Worm (Caenorhabditis elegans) whole organism, late embryonic: ENCODE measurements around the gene let-70.

Source experiments
- ceh-24 ChIP-seq: sonication (generic microtip); optimal IDR thresholded peaks from 2 replicates; lab custom pipeline; 2016; ENCODE audit warnings: mild to moderate bottlenecking, missing genetic modification characterization, missing compliant biosample characterization
- ceh-45 ChIP-seq: fragments of 200-800 bp; sonication (Bioruptor generic); IDR thresholded peaks from 2 replicates; pipeline ENCODE4 v1.3.6; 2022; ENCODE audit warnings: missing genetic modification reagents, missing genetic modification characterization, missing compliant biosample characterization
- fkh-6 ChIP-seq: sonication (generic microtip); optimal IDR thresholded peaks from 2 replicates; lab custom pipeline; 2016; ENCODE audit warnings: missing genetic modification characterization, missing compliant biosample characterization
- gmeb-2 ChIP-seq: sonication (generic microtip); optimal IDR thresholded peaks from 2 replicates; lab custom pipeline; 2016; ENCODE audit warnings: missing genetic modification characterization, inconsistent platforms, missing compliant biosample characterization
- pax-1 ChIP-seq: fragments of 150-350 bp; optimal IDR thresholded peaks from 2 replicates; lab custom pipeline; 2014; ENCODE audit warnings: missing biosample characterization, missing genetic modification characterization
- pqm-1 ChIP-seq: sonication (generic microtip); optimal IDR thresholded peaks from 2 replicates; lab custom pipeline; 2016; ENCODE audit warnings: missing genetic modification characterization, missing compliant biosample characterization
- tbx-2 ChIP-seq: sonication (generic microtip); optimal IDR thresholded peaks from 2 replicates; lab custom pipeline; 2016; ENCODE audit warnings: missing genetic modification characterization, missing compliant biosample characterization
- unc-3 ChIP-seq, 2 experiments: fragments of 200-800 bp in 1 of 2; sonication (Bioruptor generic) in 1 of 2; sonication (generic microtip) in 1 of 2; conservative IDR thresholded peaks in 1 of 2; optimal IDR thresholded peaks in 1 of 2; 2 replicates each; pipeline versions ENCODE4 v1.3.6 to Lab custom; 2016 to 2022; ENCODE audit warnings: missing compliant biosample characterization in 2 of 2, missing genetic modification characterization in 2 of 2, missing genetic modification reagents in 1 of 2

let-70 gene

ce11 chrIV:11032288-11032687, 49.8 kb downstream of the let-70 start, which contains the start of gene hrg-6:
Gene hrg-6, plus strand, starts transcription at chrIV:11032588.
- TF ChIP-seq unc-3 (GFP tag; conservative IDR thresholded peaks at IDR 0.05; lab: Robert Waterston, UW) (no peak), unc-3 (tag; optimal IDR thresholded peaks at IDR 0.05; lab: Kevin White, UChicago) (no peak), gmeb-2 (no peak), pax-1 (tag; lab: Kevin White, UChicago) (no peak), ceh-45 (no peak), fkh-6 (tag; lab: Kevin White, UChicago) (no peak), ceh-24 (no peak)

ce11 chrIV:11031640-11032039, 50.4 kb downstream of the let-70 start:
- no peak for TF ChIP-seq tbx-2 (tag; lab: Kevin White, UChicago)
- no peak for TF ChIP-seq pqm-1 (tag; lab: Kevin White, UChicago)
